Fruit fly (Drosophila melanogaster): Measurements from ENCODE around the gene lab.

Gene lab

DNA sequence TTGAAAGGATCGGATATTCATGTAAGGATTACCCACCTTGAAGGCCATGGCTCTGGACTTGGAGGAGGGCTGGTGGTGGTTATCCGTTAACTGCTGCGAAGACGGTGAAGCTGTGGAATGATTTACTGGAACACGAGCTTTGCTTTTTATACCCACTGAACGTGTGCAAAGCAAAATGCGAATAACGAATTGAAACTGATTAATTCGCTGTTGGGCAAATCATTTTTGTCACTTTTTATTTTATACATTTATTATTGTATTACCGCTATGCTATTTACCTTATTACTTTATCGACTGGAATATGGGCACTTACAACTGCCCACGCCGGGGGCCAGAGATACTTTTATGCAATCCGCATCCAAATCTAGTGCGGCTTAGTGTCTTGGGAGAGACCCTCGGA lies 11.7 kb upstream of the lab start, which contains the start of gene Ccp84Af (continued):
- TF ChIP-seq Smox (GFP tag; optimal IDR thresholded peaks at IDR 0.05), result no peak
- no peak for TF ChIP-seq CG6792 (GFP tag; optimal IDR thresholded peaks at IDR 0.05)
- TF ChIP-seq Met (GFP tag; optimal IDR thresholded peaks at IDR 0.05), result no peak

DNA sequence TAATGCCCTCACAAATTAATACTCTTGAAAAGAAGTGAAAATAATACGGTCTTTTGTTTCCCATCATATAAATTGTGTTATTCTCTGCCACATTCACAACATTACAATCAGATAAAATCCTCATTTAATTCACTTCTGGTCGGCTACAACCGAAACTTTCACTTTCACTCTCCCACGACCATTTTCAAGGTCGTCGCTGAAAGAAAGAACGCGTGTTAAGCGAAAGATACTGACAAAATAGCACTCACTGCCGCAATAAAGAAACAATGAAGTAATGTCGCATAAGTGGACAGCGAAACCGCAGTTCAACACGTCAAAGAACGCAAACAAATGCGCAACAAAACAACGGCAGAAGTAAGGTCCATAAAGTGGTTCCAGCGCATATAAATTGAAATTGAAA lies 9.8 kb upstream of the lab start:
- TF ChIP-seq Blimp-1 (GFP tag; optimal IDR thresholded peaks at IDR 0.05) (peak; percentile 4), CG6163 (GFP tag; IDR thresholded peaks at IDR 0.05) (no peak), Eip78C (GFP tag) (peak; percentile 66)

DNA sequence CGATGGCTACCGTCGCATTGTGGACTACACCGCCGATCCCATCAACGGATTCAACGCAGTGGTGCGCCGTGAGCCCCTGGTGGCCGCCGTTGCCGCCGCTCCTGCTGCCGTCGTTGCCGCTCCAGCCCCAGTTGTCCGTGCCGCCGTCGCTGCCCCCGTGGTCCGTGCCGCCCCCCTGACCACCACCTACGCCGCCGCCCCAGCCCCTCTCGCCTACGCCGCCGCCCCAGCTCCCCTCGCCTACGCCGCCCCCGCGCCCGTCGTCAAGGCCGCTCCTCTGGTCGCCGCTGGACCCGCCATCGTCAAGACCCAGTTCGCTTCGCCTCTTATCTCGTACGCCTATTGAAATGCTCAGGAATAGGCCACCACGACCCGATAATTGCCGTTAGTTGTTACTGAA lies 8.8 kb upstream of the lab start:
- TF ChIP-seq salr (GFP tag; optimal IDR thresholded peaks at IDR 0.05) (no peak), CG6792 (GFP tag; optimal IDR thresholded peaks at IDR 0.05) (no peak), fkh (GFP tag; optimal IDR thresholded peaks at IDR 0.05) (no peak), Blimp-1 (GFP tag; optimal IDR thresholded peaks at IDR 0.05) (no peak)

DNA sequence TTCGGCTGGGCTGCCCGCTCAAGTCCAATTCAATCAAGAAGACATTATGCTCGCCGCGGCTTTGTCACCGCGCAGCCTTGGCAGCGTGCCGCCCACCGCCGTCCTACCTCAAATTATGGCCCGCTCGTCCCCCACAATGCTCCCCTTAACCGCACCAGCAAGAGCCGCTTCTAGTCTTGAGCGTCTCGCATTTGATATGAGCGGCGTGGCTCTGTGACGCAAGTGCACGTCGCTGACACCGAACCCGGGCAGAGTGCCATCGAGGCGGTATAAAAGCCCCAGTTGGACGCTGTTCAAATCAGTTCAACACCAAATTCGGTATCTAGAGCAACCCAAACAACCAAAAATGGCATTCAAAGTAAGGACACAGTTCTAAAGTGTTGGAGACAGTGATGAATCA lies 8.0 kb upstream of the lab start, which contains the start of gene Ccp84Ag:
Ccp84Ag (plus strand) TSS at position 301 of the 400 bp plus-strand sequence.
- TF ChIP-seq CG32006 (GFP tag; optimal IDR thresholded peaks at IDR 0.05) (no peak), Gug (GFP tag; IDR thresholded peaks at IDR 0.05) (no peak), Hr4 (GFP tag; optimal IDR thresholded peaks at IDR 0.05) (no peak), spab (GFP tag; optimal IDR thresholded peaks at IDR 0.05) (no peak), CG11294 (GFP tag; IDR thresholded peaks at IDR 0.05) (no peak), CG3919 (GFP tag; optimal IDR thresholded peaks at IDR 0.05) (no peak), Ets21C (GFP tag; optimal IDR thresholded peaks at IDR 0.05) (no peak)

DNA sequence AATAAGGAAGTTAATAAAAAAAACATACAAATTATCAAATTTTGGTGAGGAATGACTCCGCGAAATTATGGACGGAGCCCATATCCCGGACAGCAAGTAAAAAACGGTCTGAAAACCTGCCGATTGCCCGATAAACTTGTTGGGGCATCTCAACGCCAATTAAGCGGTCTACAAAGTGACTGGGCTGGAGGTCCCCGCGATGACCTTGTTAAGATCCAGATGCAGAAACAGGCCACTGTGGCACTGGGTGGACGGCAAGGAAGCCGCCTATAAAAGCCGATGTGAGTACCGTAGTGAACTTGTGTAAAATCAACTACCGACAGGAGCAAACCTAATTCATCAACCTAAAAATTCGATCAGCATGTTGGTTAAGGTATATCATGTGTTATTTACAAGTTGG lies 5.8 kb upstream of the lab start, which contains the start of gene Edg84A:
Edg84A (plus strand) TSS at position 301 of the 400 bp plus-strand sequence.
- TF ChIP-seq esn (GFP tag; optimal IDR thresholded peaks at IDR 0.05) (no peak), fd85E (GFP tag; optimal IDR thresholded peaks at IDR 0.05) (no peak), CG3919 (GFP tag; optimal IDR thresholded peaks at IDR 0.05) (no peak), Hr4 (GFP tag; optimal IDR thresholded peaks at IDR 0.05) (no peak), topi (GFP tag; optimal IDR thresholded peaks at IDR 0.05) (no peak)

DNA sequence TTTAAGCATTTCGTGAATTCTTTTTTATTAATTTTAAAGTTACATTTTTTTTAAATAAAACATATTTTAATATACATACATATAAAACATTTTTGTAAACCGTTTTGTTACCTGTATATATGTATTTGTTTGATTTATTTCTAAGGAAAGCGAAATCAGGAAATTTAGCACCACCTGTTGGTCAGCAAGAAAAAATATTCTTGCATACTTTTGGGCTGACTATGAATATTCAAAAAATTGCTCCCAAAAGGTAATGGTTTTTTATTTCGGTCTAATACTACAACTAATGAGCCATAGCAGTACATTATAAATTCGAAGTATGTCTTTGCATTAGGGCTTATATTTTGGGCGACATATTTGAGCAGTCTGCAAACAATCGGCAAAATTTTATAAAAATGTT lies 5.3 kb upstream of the lab start:
- TF ChIP-seq Blimp-1 (GFP tag; optimal IDR thresholded peaks at IDR 0.05) (peak; percentile 69), CG8632 (GFP tag; optimal IDR thresholded peaks at IDR 0.05) (no peak)

DNA sequence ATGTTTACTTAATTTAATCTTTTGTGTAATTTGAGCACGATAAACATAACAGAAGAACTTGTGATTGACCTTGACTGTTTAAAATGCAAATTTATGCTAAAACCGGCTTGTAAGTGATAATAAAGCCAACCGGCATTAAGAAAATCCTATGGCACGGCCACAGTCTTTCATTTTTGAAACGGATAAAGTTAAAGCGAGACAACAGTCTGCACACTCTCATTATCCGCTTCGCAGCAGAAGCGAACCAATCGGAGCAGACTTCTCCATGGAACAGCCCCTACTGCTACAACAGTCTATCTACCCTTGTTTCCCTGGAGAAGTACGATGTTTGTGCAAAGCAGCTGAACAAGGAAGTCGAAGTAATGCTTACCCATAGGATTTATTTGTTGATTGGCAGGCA lies 4.7 kb upstream of the lab start:
- no peak for TF ChIP-seq CG7368 (GFP tag; optimal IDR thresholded peaks at IDR 0.05)
- no peak for TF ChIP-seq fd59A (GFP tag; optimal IDR thresholded peaks at IDR 0.05)
- TF ChIP-seq achi (GFP tag; optimal IDR thresholded peaks at IDR 0.05), result no peak
- TF ChIP-seq CG10669 (GFP tag; optimal IDR thresholded peaks at IDR 0.05), result no peak
- TF ChIP-seq ss (GFP tag; optimal IDR thresholded peaks at IDR 0.05), result no peak
- TF ChIP-seq Met (GFP tag; optimal IDR thresholded peaks at IDR 0.05), result no peak
- no peak for TF ChIP-seq OdsH (GFP tag; optimal IDR thresholded peaks at IDR 0.05)
- TF ChIP-seq topi (GFP tag; optimal IDR thresholded peaks at IDR 0.05), result no peak

DNA sequence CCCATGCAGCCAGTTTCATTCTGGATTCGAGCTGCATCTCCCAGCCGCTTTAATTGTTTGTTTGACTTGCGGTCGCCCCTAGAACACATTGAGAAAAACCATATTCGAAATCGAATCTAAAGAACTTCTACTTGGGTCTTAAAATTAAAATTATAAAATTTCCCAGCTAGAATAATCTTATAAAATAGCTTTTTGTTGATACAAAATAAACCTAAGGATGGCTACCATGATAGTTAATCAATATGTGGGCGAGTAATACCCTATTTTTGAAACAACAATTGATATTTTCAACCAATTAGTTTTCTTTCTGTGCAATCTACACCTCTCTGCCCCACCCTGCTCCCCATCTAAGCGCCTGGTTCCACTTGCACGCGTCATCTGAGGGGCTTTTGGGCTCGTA lies 3.8 kb downstream of the lab start:
- TF ChIP-seq acj6 (GFP tag; optimal IDR thresholded peaks at IDR 0.05) (peak; percentile 18), dsx (GFP tag; optimal IDR thresholded peaks at IDR 0.05; ENCODE audit: poor library complexity, severe bottlenecking) (no peak), Blimp-1 (GFP tag; optimal IDR thresholded peaks at IDR 0.05) (no peak), CG6163 (GFP tag; IDR thresholded peaks at IDR 0.05) (no peak), Sox15 (GFP tag; optimal IDR thresholded peaks at IDR 0.05) (no peak), net (GFP tag; optimal IDR thresholded peaks at IDR 0.05) (no peak), Eip93F (GFP tag; optimal IDR thresholded peaks at IDR 0.05) (no peak), dac (GFP tag; optimal IDR thresholded peaks at IDR 0.05) (no peak), Hr4 (GFP tag; optimal IDR thresholded peaks at IDR 0.05) (no peak), esn (GFP tag; optimal IDR thresholded peaks at IDR 0.05) (peak; percentile 16), CG9139 (GFP tag; optimal IDR thresholded peaks at IDR 0.05) (no peak), Eip75B (GFP tag; optimal IDR thresholded peaks at IDR 0.05) (peak; percentile 3), fd59A (GFP tag; optimal IDR thresholded peaks at IDR 0.05) (no peak), CG8119 (GFP tag; IDR thresholded peaks at IDR 0.05) (no peak), CG10669 (GFP tag; optimal IDR thresholded peaks at IDR 0.05) (peak; percentile 39), salr (GFP tag; optimal IDR thresholded peaks at IDR 0.05) (no peak), Hr39 (GFP tag; optimal IDR thresholded peaks at IDR 0.05) (peak; percentile 26), CG11762 (GFP tag; optimal IDR thresholded peaks at IDR 0.05; ENCODE audit: insufficient read depth) (no peak), CG8319 (GFP tag; optimal IDR thresholded peaks at IDR 0.05) (no peak), CG3919 (GFP tag; optimal IDR thresholded peaks at IDR 0.05) (peak; percentile 23), fkh (GFP tag; optimal IDR thresholded peaks at IDR 0.05) (no peak)
